Fruit fly (Drosophila melanogaster) whole organism, embryonic: ENCODE measurements around the gene fan.

Experiments used
- Abd-B ChIP-seq: fragments of 200-800 bp; sonication (Bioruptor generic); optimal IDR thresholded peaks from 2 replicates; lab custom pipeline; 2018; ENCODE audit warnings: missing biosample characterization, mild to moderate bottlenecking, missing genetic modification characterization, moderate library complexity
- Ada2b ChIP-seq: fragments of 200-800 bp; sonication (Bioruptor generic); IDR thresholded peaks from 2 replicates; pipeline ENCODE4 v1.3.6; 2022; ENCODE audit warnings: missing biosample characterization, missing genetic modification characterization
- Atf-2 ChIP-seq: fragments of 200-800 bp; sonication (Bioruptor generic); optimal IDR thresholded peaks from 2 replicates; lab custom pipeline; 2016; ENCODE audit warnings: missing biosample characterization, missing genetic modification characterization
- BEAF-32 ChIP-seq: fragments of 200-800 bp; sonication (Bioruptor generic); optimal IDR thresholded peaks from 3 replicates; lab custom pipeline; 2017; ENCODE audit warnings: missing biosample characterization, missing genetic modification characterization, mild to moderate bottlenecking, moderate library complexity, missing genetic modification reagents
- Bdp1 ChIP-seq: fragments of 200-800 bp; sonication (Bioruptor generic); optimal IDR thresholded peaks from 3 replicates; lab custom pipeline; 2016; ENCODE audit warnings: missing biosample characterization, missing genetic modification characterization
- CG10321 ChIP-seq: fragments of 200-800 bp; sonication (Bioruptor generic); IDR thresholded peaks from 2 replicates; pipeline ENCODE4 v1.3.6; 2022; ENCODE audit warnings: missing biosample characterization, missing genetic modification characterization
- CG10366 ChIP-seq: fragments of 200-800 bp; sonication (Bioruptor generic); IDR thresholded peaks from 2 replicates; pipeline ENCODE4 v1.3.6; 2022; ENCODE audit warnings: missing biosample characterization, missing genetic modification characterization
- CG11560 ChIP-seq: fragments of 200-800 bp; sonication (Bioruptor generic); IDR thresholded peaks from 3 replicates; pipeline ENCODE4 v1.3.6; 2022; ENCODE audit warnings: missing biosample characterization, missing genetic modification characterization
- CG11723 ChIP-seq: fragments of 200-800 bp; sonication (Bioruptor generic); optimal IDR thresholded peaks from 2 replicates; lab custom pipeline; 2017; ENCODE audit warnings: missing biosample characterization, mild to moderate bottlenecking, missing genetic modification characterization
- CG13287 ChIP-seq: fragments of 200-800 bp; sonication (Bioruptor generic); IDR thresholded peaks from 2 replicates; pipeline ENCODE4 v1.3.6; 2022; ENCODE audit warnings: missing biosample characterization, missing genetic modification characterization; ENCODE audit not compliant: partially characterized antibody
- CG17328 ChIP-seq: fragments of 200-800 bp; sonication (Bioruptor generic); IDR thresholded peaks from 2 replicates; pipeline ENCODE4 v1.3.6; 2022; ENCODE audit warnings: missing biosample characterization, missing genetic modification characterization
- CG2129 ChIP-seq: fragments of 200-800 bp; sonication (Bioruptor generic); IDR thresholded peaks from 2 replicates; pipeline ENCODE4 v1.3.6; 2022; ENCODE audit warnings: missing biosample characterization, missing genetic modification characterization; ENCODE audit not compliant: partially characterized antibody
- CG43689 ChIP-seq: fragments of 200-800 bp; sonication (Bioruptor generic); IDR thresholded peaks from 2 replicates; pipeline ENCODE4 v1.3.6; 2022; ENCODE audit warnings: missing biosample characterization, missing genetic modification characterization
- CG4707 ChIP-seq: fragments of 200-800 bp; sonication (Bioruptor generic); optimal IDR thresholded peaks from 2 replicates; lab custom pipeline; 2018; ENCODE audit warnings: missing biosample characterization, mild to moderate bottlenecking, missing genetic modification characterization, moderate library complexity
- CG6254 ChIP-seq: fragments of 200-800 bp; sonication (Bioruptor generic); optimal IDR thresholded peaks from 3 replicates; lab custom pipeline; 2017; ENCODE audit warnings: mild to moderate bottlenecking, missing biosample characterization, missing genetic modification reagents, missing genetic modification characterization
- CG6854 ChIP-seq: fragments of 200-800 bp; sonication (Bioruptor generic); optimal IDR thresholded peaks from 3 replicates; lab custom pipeline; 2017; ENCODE audit warnings: missing biosample characterization, mild to moderate bottlenecking, missing genetic modification characterization
- CkIIα-i1 ChIP-seq: fragments of 200-800 bp; sonication (Bioruptor generic); IDR thresholded peaks from 2 replicates; pipeline ENCODE4 v1.3.6; 2022; ENCODE audit warnings: missing biosample characterization, missing genetic modification characterization
- Dfd ChIP-seq, 2 experiments: fragments of >200 bp; optimal IDR thresholded peaks; 2 replicates each; lab custom pipeline; 2017; ENCODE audit warnings: missing biosample characterization in 2 of 2, missing genetic modification characterization in 2 of 2
- Doc3 ChIP-seq: fragments of 200-800 bp; sonication (Bioruptor generic); IDR thresholded peaks from 3 replicates; pipeline ENCODE4 v1.3.6; 2022; ENCODE audit warnings: missing biosample characterization, missing genetic modification characterization; ENCODE audit not compliant: partially characterized antibody
- Ets65A ChIP-seq: fragments of 200-800 bp; sonication (Bioruptor generic); peaks from one replicate; lab custom pipeline; 2016; ENCODE audit warnings: missing biosample characterization, missing genetic modification characterization
- HHEX ChIP-seq: fragments of 200-800 bp; sonication (Bioruptor generic); optimal IDR thresholded peaks from 3 replicates; lab custom pipeline; 2017; ENCODE audit warnings: missing biosample characterization, mild to moderate bottlenecking, missing genetic modification characterization, missing genetic modification reagents
- Hey ChIP-seq: fragments of 200-800 bp; sonication (Bioruptor generic); optimal IDR thresholded peaks from 3 replicates; lab custom pipeline; 2018; ENCODE audit warnings: missing biosample characterization, mild to moderate bottlenecking, missing genetic modification characterization
- HmgZ ChIP-seq: fragments of 200-800 bp; sonication (Bioruptor generic); optimal IDR thresholded peaks from 2 replicates; lab custom pipeline; 2018; ENCODE audit warnings: missing biosample characterization, mild to moderate bottlenecking, missing genetic modification characterization
- Hmr ChIP-seq: fragments of 200-800 bp; sonication (Bioruptor generic); optimal IDR thresholded peaks from 3 replicates; lab custom pipeline; 2017; ENCODE audit warnings: mild to moderate bottlenecking, missing biosample characterization, missing genetic modification reagents, missing genetic modification characterization
- MBD-R2 ChIP-seq: fragments of 200-800 bp; sonication (Bioruptor generic); IDR thresholded peaks from 2 replicates; pipeline ENCODE4 v1.3.6; 2022; ENCODE audit warnings: missing biosample characterization, missing genetic modification characterization
- NC2α ChIP-seq: fragments of 200-800 bp; sonication (Bioruptor generic); optimal IDR thresholded peaks from 2 replicates; lab custom pipeline; 2016; ENCODE audit warnings: missing biosample characterization, missing genetic modification characterization
- Nf-YC ChIP-seq: fragments of 200-800 bp; optimal IDR thresholded peaks from 3 replicates; lab custom pipeline; 2019; ENCODE audit warnings: missing biosample characterization, mild to moderate bottlenecking, missing genetic modification characterization, moderate library complexity
- Ravus ChIP-seq: fragments of 200-800 bp; sonication (Bioruptor generic); IDR thresholded peaks from 2 replicates; pipeline ENCODE4 v1.3.6; 2022; ENCODE audit warnings: missing biosample characterization, missing genetic modification characterization
- Rx ChIP-seq: fragments of 200-800 bp; sonication (Bioruptor generic); IDR thresholded peaks from 2 replicates; pipeline ENCODE4 v1.3.6; 2022; ENCODE audit warnings: missing biosample characterization, missing genetic modification characterization
- Xbp1 ChIP-seq: fragments of 200-800 bp; sonication (Bioruptor generic); optimal IDR thresholded peaks from 3 replicates; lab custom pipeline; 2016; ENCODE audit warnings: missing biosample characterization, mild to moderate bottlenecking, missing genetic modification characterization
- ara ChIP-seq: fragments of 200-800 bp; sonication (Bioruptor generic); IDR thresholded peaks from 2 replicates; pipeline ENCODE4 v1.3.6; 2022; ENCODE audit warnings: missing biosample characterization, missing genetic modification characterization
- btn ChIP-seq: fragments of 200-800 bp; sonication (Bioruptor generic); optimal IDR thresholded peaks from 2 replicates; lab custom pipeline; 2016; ENCODE audit warnings: missing biosample characterization, missing genetic modification characterization
- chn ChIP-seq: fragments of 200-800 bp; sonication (Bioruptor generic); optimal IDR thresholded peaks from 2 replicates; lab custom pipeline; 2016; ENCODE audit warnings: missing biosample characterization, missing genetic modification characterization
- crp ChIP-seq, 2 experiments: fragments of 200-800 bp; sonication (Bioruptor generic); optimal IDR thresholded peaks; 2 replicates in 1 of 2; 3 replicates in 1 of 2; lab custom pipeline; 2017; ENCODE audit warnings: missing biosample characterization in 2 of 2, missing genetic modification characterization in 2 of 2, mild to moderate bottlenecking in 1 of 2, moderate library complexity in 1 of 2
- danr ChIP-seq: fragments of 200-800 bp; sonication (Bioruptor generic); IDR thresholded peaks from 2 replicates; pipeline ENCODE4 v1.3.6; 2022; ENCODE audit warnings: missing biosample characterization, missing genetic modification characterization
- dimm ChIP-seq: fragments of 200-800 bp; sonication (Bioruptor generic); IDR thresholded peaks from 2 replicates; pipeline ENCODE4 v1.3.6; 2022; ENCODE audit warnings: missing biosample characterization, missing genetic modification characterization
- eve ChIP-seq, 2 experiments: fragments of >200 bp; optimal IDR thresholded peaks; 2 replicates each; lab custom pipeline; 2017; ENCODE audit warnings: missing biosample characterization in 2 of 2, missing genetic modification characterization in 2 of 2
- ftz-f1 ChIP-seq: fragments of 200-800 bp; sonication (Bioruptor generic); optimal IDR thresholded peaks from 2 replicates; lab custom pipeline; 2016; ENCODE audit warnings: missing biosample characterization, missing genetic modification characterization
- gcm ChIP-seq: fragments of 200-800 bp; sonication (Bioruptor generic); optimal IDR thresholded peaks from 2 replicates; lab custom pipeline; 2019; ENCODE audit warnings: missing biosample characterization, mild to moderate bottlenecking, missing genetic modification characterization, moderate library complexity
- gfzf ChIP-seq: fragments of 200-800 bp; sonication (Bioruptor generic); optimal IDR thresholded peaks from 2 replicates; lab custom pipeline; 2016; ENCODE audit warnings: missing biosample characterization, mild to moderate bottlenecking, missing genetic modification characterization, moderate library complexity
- h ChIP-seq: fragments of >200 bp; optimal IDR thresholded peaks from 2 replicates; lab custom pipeline; 2017
- lilli ChIP-seq: fragments of 200-800 bp; sonication (Bioruptor generic); optimal IDR thresholded peaks from 3 replicates; lab custom pipeline; 2016; ENCODE audit warnings: missing biosample characterization, missing genetic modification characterization
- lola ChIP-seq, 3 experiments: fragments of >200 bp in 2 of 3; fragments of 200-800 bp in 1 of 3; sonication (Bioruptor generic) in 1 of 3; optimal IDR thresholded peaks; 2 replicates each; lab custom pipeline; 2017 to 2019; ENCODE audit warnings: missing biosample characterization in 3 of 3, missing genetic modification characterization in 3 of 3, mild to moderate bottlenecking in 1 of 3, moderate library complexity in 1 of 3
- maf-S ChIP-seq: fragments of 200-800 bp; sonication (Bioruptor generic); optimal IDR thresholded peaks from 2 replicates; lab custom pipeline; 2016; ENCODE audit warnings: missing biosample characterization, missing genetic modification characterization
- nerfin-1 ChIP-seq: fragments of 200-800 bp; sonication (Bioruptor generic); optimal IDR thresholded peaks from 3 replicates; lab custom pipeline; 2019; ENCODE audit warnings: missing biosample characterization, mild to moderate bottlenecking, missing genetic modification characterization, moderate library complexity
- pum ChIP-seq: fragments of 200-800 bp; sonication (Bioruptor generic); optimal IDR thresholded peaks from 2 replicates; lab custom pipeline; 2016; ENCODE audit warnings: missing biosample characterization, missing genetic modification characterization
- sc ChIP-seq, 3 experiments: fragments of >200 bp in 2 of 3; fragments of 200-800 bp in 1 of 3; sonication (Bioruptor generic) in 1 of 3; optimal IDR thresholded peaks; 2 replicates in 2 of 3; 3 replicates in 1 of 3; lab custom pipeline; 2017; ENCODE audit warnings: mild to moderate bottlenecking in 1 of 3, missing biosample characterization in 1 of 3, missing genetic modification characterization in 1 of 3, missing genetic modification reagents in 1 of 3
- sqz ChIP-seq: fragments of 200-800 bp; sonication (Bioruptor generic); optimal IDR thresholded peaks from 3 replicates; lab custom pipeline; 2018; ENCODE audit warnings: missing biosample characterization, mild to moderate bottlenecking, missing genetic modification characterization
- tio ChIP-seq: fragments of 200-800 bp; sonication (Bioruptor generic); optimal IDR thresholded peaks from 2 replicates; lab custom pipeline; 2017; ENCODE audit warnings: missing biosample characterization, missing genetic modification characterization, inconsistent platforms
- z ChIP-seq: fragments of 200-800 bp; sonication (Bioruptor generic); IDR thresholded peaks from 3 replicates; pipeline ENCODE4 v1.3.6; 2022; ENCODE audit warnings: missing biosample characterization, missing genetic modification characterization

Gene fan

dm6 chr3L:8127712-8128210, 18.8 kb downstream of the fan start, which contains the start of the genes Cds and Uba2 (continued):
- TF ChIP-seq CG6854 (peak; percentile 64), CG6254 (GFP tag; lab: Kevin White, UChicago) (peak; percentile 80), NC2α (GFP tag; lab: Kevin White, UChicago) (no peak), CG11560 (tag; lab: Robert Waterston, UW) (peak; percentile 84), lola (GFP tag; optimal IDR thresholded peaks at IDR 0.05; lab: Kevin White, UChicago) (peak in 1 of 3 experiments; percentile 88), Bdp1 (peak; percentile 61), gfzf (GFP tag; lab: Kevin White, UChicago) (peak; percentile 71), BEAF-32 (GFP tag; lab: Kevin White, UChicago) (peak; percentile 53), Abd-B (GFP tag; lab: Kevin White, UChicago) (peak; percentile 92), CG4707 (GFP tag; lab: Kevin White, UChicago) (peak; percentile 57), gcm (peak; percentile 88), HmgZ (tag; lab: Kevin White, UChicago) (peak; percentile 96), crp (GFP tag; optimal IDR thresholded peaks at IDR 0.05; lab: Kevin White, UChicago) (peak in 1 of 2 experiments; percentile 63), Hmr (GFP tag; lab: Kevin White, UChicago) (no peak), CG11723 (peak; percentile 87), dimm (GFP tag; lab: Robert Waterston, UW) (peak; percentile 63), eve (GFP tag; optimal IDR thresholded peaks at IDR 0.05; lab: Kevin White, UChicago) (no peak), CG10366 (GFP tag; lab: Robert Waterston, UW) (peak; percentile 85), Nf-YC (tag; lab: Kevin White, UChicago) (peak; percentile 88), CkIIα-i1 (GFP tag; lab: Robert Waterston, UW) (no peak), btn (GFP tag; lab: Kevin White, UChicago) (peak; percentile 11), Dfd (GFP tag; optimal IDR thresholded peaks at IDR 0.05; lab: Kevin White, UChicago) (no peak), z (0 out of 3 replicates have a peak, but pooled peaks have one; percentile 24), CG43689 (GFP tag; lab: Robert Waterston, UW) (0 out of 2 replicates have a peak, but pooled peaks have one; percentile 38), Atf-2 (GFP tag; lab: Kevin White, UChicago) (peak; percentile 78), Ravus (GFP tag; lab: Robert Waterston, UW) (peak; percentile 66), Rx (GFP tag; lab: Robert Waterston, UW) (peak; percentile 87), nerfin-1 (tag; lab: Kevin White, UChicago) (peak; percentile 92), Ada2b (GFP tag; lab: Robert Waterston, UW) (peak; percentile 92), h (lab: Kevin White, UChicago) (no peak), maf-S (peak; percentile 54), Doc3 (GFP tag; lab: Robert Waterston, UW) (peak; percentile 35; the same call in 1 of the 3 replicates), ftz-f1 (peak; percentile 66), tio (GFP tag; lab: Kevin White, UChicago) (peak; percentile 83), ara (peak; percentile 83; the same call in 1 of the 2 replicates), chn (peak; percentile 86), pum (GFP tag; lab: Kevin White, UChicago) (peak; percentile 75), CG13287 (GFP tag; lab: Robert Waterston, UW) (peak; percentile 60), lilli (GFP tag; lab: Kevin White, UChicago) (peak; percentile 94), sqz (GFP tag; lab: Kevin White, UChicago) (no peak), MBD-R2 (GFP tag; lab: Robert Waterston, UW) (peak; percentile 97), HHEX (GFP tag; lab: Kevin White, UChicago) (peak; percentile 93), CG2129 (GFP tag; lab: Robert Waterston, UW) (no peak), CG10321 (GFP tag; lab: Robert Waterston, UW) (0 out of 2 replicates have a peak, but pooled peaks have one; percentile 22), danr (GFP tag; lab: Robert Waterston, UW) (peak; percentile 81), CG17328 (peak; percentile 84), Hey (tag; lab: Kevin White, UChicago) (no peak), Ets65A (GFP tag; lab: Kevin White, UChicago) (peak; percentile 97), sc (optimal IDR thresholded peaks at IDR 0.05; lab: Kevin White, UChicago) (no peak), sc (GFP tag; optimal IDR thresholded peaks at IDR 0.05; lab: Kevin White, UChicago) (peak; percentile 85), Xbp1 (GFP tag; lab: Kevin White, UChicago) (peak; percentile 95)
